Worm (Caenorhabditis elegans) whole organism, L4 larva: ENCODE data around the gene C47A10.12.

ENCODE experiments used
- D1046.2 ChIP-seq: fragments of 200-800 bp; sonication (Bioruptor generic); IDR thresholded peaks from 2 replicates; pipeline ENCODE4 v1.3.6; 2022; ENCODE audit warnings: missing genetic modification characterization, missing compliant biosample characterization
- R02D3.7 ChIP-seq: fragments of 150-350 bp; sonication (generic microtip); optimal IDR thresholded peaks from 3 replicates; lab custom pipeline; 2014; ENCODE audit warnings: missing biosample characterization, missing genetic modification characterization
- aha-1 ChIP-seq: fragments of 150-350 bp; peaks from one replicate; lab custom pipeline; 2014; ENCODE audit warnings: missing biosample characterization, missing genetic modification characterization
- ceh-28 ChIP-seq: fragments of 150-350 bp; optimal IDR thresholded peaks from 2 replicates; lab custom pipeline; 2014; ENCODE audit warnings: missing biosample characterization, missing genetic modification reagents, missing genetic modification characterization
- ceh-32 ChIP-seq: sonication (generic microtip); optimal IDR thresholded peaks from 2 replicates; lab custom pipeline; 2016; ENCODE audit warnings: mild to moderate bottlenecking, missing genetic modification characterization, missing compliant biosample characterization; ENCODE audit not compliant: poor library complexity
- ces-1 ChIP-seq: fragments of 150-350 bp; sonication (generic microtip); optimal IDR thresholded peaks from 4 replicates; lab custom pipeline; 2014; ENCODE audit warnings: missing biosample characterization, missing genetic modification reagents, missing genetic modification characterization
- dmd-9 ChIP-seq: fragments of 200-800 bp; sonication (Bioruptor generic); IDR thresholded peaks from 2 replicates; pipeline ENCODE4 v1.3.6; 2022; ENCODE audit warnings: missing genetic modification reagents, missing genetic modification characterization, missing compliant biosample characterization
- egl-43 ChIP-seq: fragments of 200-800 bp; sonication (Bioruptor generic); IDR thresholded peaks from 2 replicates; pipeline ENCODE4 v1.3.6; 2022; ENCODE audit warnings: missing genetic modification reagents, missing genetic modification characterization, missing compliant biosample characterization
- fkh-10 ChIP-seq: fragments of 150-350 bp; optimal IDR thresholded peaks from 2 replicates; lab custom pipeline; 2014; ENCODE audit warnings: missing biosample characterization, missing genetic modification reagents, missing genetic modification characterization
- hif-1 ChIP-seq, 2 experiments: sonication (generic microtip); optimal IDR thresholded peaks; 2 replicates each; lab custom pipeline; 2016 to 2017; ENCODE audit warnings: missing compliant biosample characterization in 2 of 2, missing genetic modification characterization in 2 of 2, missing genetic modification reagents in 2 of 2, missing genotype in 2 of 2, mild to moderate bottlenecking in 1 of 2
- hlh-30 ChIP-seq: sonication (generic microtip); optimal IDR thresholded peaks from 2 replicates; lab custom pipeline; 2017; ENCODE audit warnings: antibody characterized with exemption, mild to moderate bottlenecking, missing genetic modification characterization, missing compliant biosample characterization; ENCODE audit not compliant: insufficient read depth
- lim-7 ChIP-seq: fragments of 200-800 bp; sonication (Bioruptor generic); IDR thresholded peaks from 2 replicates; pipeline ENCODE4 v1.3.6; 2022; ENCODE audit warnings: missing genetic modification characterization, missing compliant biosample characterization
- mdl-1 ChIP-seq, 2 experiments: fragments of 150-350 bp in 1 of 2; sonication (generic microtip) in 1 of 2; optimal IDR thresholded peaks; 2 replicates each; lab custom pipeline; 2014 to 2017; ENCODE audit warnings: missing biosample characterization in 2 of 2, missing genetic modification characterization in 2 of 2
- mep-1 ChIP-seq: fragments of 150-350 bp; sonication (generic microtip); optimal IDR thresholded peaks from 3 replicates; lab custom pipeline; 2014; ENCODE audit warnings: missing biosample characterization, missing genetic modification characterization
- nhr-11 ChIP-seq: fragments of 150-350 bp; optimal IDR thresholded peaks from 2 replicates; lab custom pipeline; 2014; ENCODE audit warnings: missing biosample characterization, missing genetic modification characterization
- nhr-111 ChIP-seq: fragments of 200-800 bp; sonication (Bioruptor generic); optimal IDR thresholded peaks from 2 replicates; lab custom pipeline; 2018; ENCODE audit warnings: mild to moderate bottlenecking, missing genetic modification characterization, missing compliant biosample characterization
- nhr-76 ChIP-seq: fragments of 150-350 bp; optimal IDR thresholded peaks from 2 replicates; lab custom pipeline; 2014; ENCODE audit warnings: missing biosample characterization, missing genetic modification characterization
- rbr-2 ChIP-seq: sonication (generic microtip); optimal IDR thresholded peaks from 2 replicates; lab custom pipeline; 2016; ENCODE audit warnings: missing genotype, missing genetic modification characterization, missing compliant biosample characterization
- saeg-2 ChIP-seq: fragments of 200-800 bp; sonication (Bioruptor generic); IDR thresholded peaks from 2 replicates; pipeline ENCODE4 v1.3.6; 2022; ENCODE audit warnings: missing genetic modification reagents, missing genetic modification characterization, missing compliant biosample characterization
- set-16 ChIP-seq: fragments of 200-800 bp; sonication (Bioruptor generic); IDR thresholded peaks from 2 replicates; pipeline ENCODE4 v1.3.6; 2022; ENCODE audit warnings: missing genetic modification reagents, missing genetic modification characterization, missing compliant biosample characterization
- spr-1 ChIP-seq: sonication (generic microtip); optimal IDR thresholded peaks from 2 replicates; lab custom pipeline; 2016; ENCODE audit warnings: mild to moderate bottlenecking, missing genetic modification characterization, missing compliant biosample characterization
- unc-39 ChIP-seq: sonication (generic microtip); optimal IDR thresholded peaks from 2 replicates; lab custom pipeline; 2017; ENCODE audit warnings: missing biosample characterization, missing genetic modification characterization
- unc-62 ChIP-seq, 3 experiments: fragments of 150-350 bp in 1 of 3; sonication (generic microtip); optimal IDR thresholded peaks in 2 of 3; peaks in 1 of 3; 1 replicate in 1 of 3; 2 replicates in 2 of 3; lab custom pipeline; 2014 to 2017; ENCODE audit warnings: missing biosample characterization in 3 of 3, missing genetic modification characterization in 3 of 3, missing genetic modification reagents in 3 of 3, missing genotype in 1 of 3
- ztf-11 ChIP-seq: fragments of 150-350 bp; optimal IDR thresholded peaks from 2 replicates; lab custom pipeline; 2014; ENCODE audit warnings: missing biosample characterization, missing genetic modification characterization
- ztf-7 ChIP-seq: fragments of 150-350 bp; optimal IDR thresholded peaks from 2 replicates; lab custom pipeline; 2014; ENCODE audit warnings: missing biosample characterization, missing genetic modification characterization

C47A10.12 gene

DNA sequence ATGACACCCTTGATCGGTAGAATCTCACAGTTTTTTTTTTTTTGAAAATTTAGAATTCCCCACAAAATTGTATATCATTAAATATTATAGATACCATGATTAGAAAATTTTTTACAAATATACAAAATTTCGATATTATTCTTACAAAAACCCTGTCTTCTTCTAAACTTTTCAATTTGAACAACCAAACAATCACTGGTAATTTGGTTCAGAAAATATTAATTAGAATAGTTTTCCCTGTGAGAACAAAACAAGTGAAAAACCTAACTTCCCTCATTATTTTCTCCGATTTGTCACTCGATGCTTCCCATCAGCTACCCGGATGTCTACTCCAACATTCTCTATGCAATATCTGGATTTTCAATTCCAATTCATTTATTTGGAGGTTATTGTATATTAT is 32.3 kb downstream of the C47A10.12 start, which contains the start of gene srh-296:
Gene srh-296 (plus strand): TSS at position 301 of the 400 bp plus-strand sequence.
- TF ChIP-seq D1046.2 (GFP tag; lab: Robert Waterston, UW) (no peak), unc-62 (GFP tag; optimal IDR thresholded peaks at IDR 0.05 in 1 of 2; lab: Kevin White, UChicago) (peak in 1 of 2 experiments; percentile 2), unc-62 (tag; optimal IDR thresholded peaks at IDR 0.05; lab: Kevin White, UChicago) (no peak), ces-1 (GFP tag; lab: Kevin White, UChicago) (no peak), hif-1 (tag; optimal IDR thresholded peaks at IDR 0.05; lab: Kevin White, UChicago) (no peak), hlh-30 (no peak)

DNA sequence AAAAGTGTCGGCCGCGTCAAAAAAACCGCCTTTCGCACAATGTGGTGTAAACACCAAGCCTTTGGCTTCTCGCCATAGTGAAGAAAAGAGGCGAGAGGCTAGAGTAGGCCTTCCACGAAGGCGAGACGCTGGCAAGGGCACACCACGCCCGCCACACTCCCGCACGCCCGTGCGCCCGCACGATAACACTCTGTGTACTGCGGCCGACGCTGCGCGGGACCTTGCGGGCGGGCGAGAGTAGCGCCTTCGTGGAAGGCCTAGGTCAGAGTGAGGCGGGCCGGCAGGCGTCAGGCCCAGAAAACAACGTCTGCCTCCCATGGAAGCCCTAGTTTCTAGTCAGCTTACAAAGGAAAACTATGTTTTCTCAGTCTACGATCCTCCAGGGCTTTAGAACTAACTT is 34.4 kb downstream of the C47A10.12 start:
- no peak for TF ChIP-seq spr-1 (tag; lab: Kevin White, UChicago)
- TF ChIP-seq set-16, result peak; percentile 94
- TF ChIP-seq D1046.2 (GFP tag; lab: Robert Waterston, UW), result peak; percentile 50; the same call in 1 of the 2 replicates
- peak; percentile 57 for TF ChIP-seq egl-43
- 0 out of 2 replicates have a peak, but pooled peaks have one; percentile 49 for TF ChIP-seq saeg-2 (GFP tag; lab: Robert Waterston, UW)
- no peak for TF ChIP-seq nhr-11 (tag; lab: Kevin White, UChicago)

DNA sequence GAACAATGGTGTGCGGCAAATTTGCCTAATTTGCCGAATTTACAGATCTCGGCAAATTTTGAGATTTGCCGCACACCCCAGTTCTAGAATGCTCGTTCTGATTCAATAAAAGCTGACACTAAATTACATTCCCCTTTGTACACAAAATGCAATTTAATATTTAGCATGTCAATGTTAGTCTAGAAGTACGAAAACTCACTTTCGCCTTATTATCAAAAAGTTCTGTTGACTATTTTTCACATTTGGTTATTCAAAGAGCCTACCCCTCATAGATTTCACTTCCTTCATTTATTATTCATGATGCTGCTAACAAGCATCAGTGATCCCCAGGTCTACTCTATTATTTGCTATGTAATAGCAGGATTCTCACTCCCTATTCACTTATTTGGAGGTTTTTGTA is 40.8 kb downstream of the C47A10.12 start, which contains the start of gene srh-298:
Gene srh-298 (plus strand): TSS at position 301 of the 400 bp plus-strand sequence.
- peak in 1 of 2 experiments; percentile 26 for TF ChIP-seq unc-62 (GFP tag; optimal IDR thresholded peaks at IDR 0.05 in 1 of 2; lab: Kevin White, UChicago)
- no peak for TF ChIP-seq unc-62 (tag; optimal IDR thresholded peaks at IDR 0.05; lab: Kevin White, UChicago)
- TF ChIP-seq ztf-7 (tag; lab: Kevin White, UChicago), result no peak

DNA sequence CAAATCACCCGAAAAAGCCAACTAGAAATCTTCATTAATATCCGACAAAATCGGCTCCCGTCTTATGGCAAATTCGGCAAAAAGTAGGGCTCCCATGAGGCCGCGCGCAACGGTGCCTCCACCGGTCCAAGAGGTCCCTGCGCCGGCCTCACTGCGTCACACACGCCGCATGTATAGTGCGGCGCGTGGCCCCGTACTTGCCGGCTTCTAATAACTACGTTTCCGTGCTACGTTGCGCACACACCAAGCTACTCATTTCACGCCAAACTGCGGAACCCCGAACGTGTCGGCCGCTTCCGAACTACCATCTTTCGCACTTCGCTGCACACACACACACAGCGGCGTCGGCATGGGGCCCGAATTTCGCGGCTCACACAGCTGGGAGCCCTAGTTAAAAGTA is 42.0 kb downstream of the C47A10.12 start:
- TF ChIP-seq set-16, result peak; percentile 73
- TF ChIP-seq egl-43, result peak; percentile 68; the same call in 1 of the 2 replicates
- TF ChIP-seq R02D3.7, result no peak

DNA sequence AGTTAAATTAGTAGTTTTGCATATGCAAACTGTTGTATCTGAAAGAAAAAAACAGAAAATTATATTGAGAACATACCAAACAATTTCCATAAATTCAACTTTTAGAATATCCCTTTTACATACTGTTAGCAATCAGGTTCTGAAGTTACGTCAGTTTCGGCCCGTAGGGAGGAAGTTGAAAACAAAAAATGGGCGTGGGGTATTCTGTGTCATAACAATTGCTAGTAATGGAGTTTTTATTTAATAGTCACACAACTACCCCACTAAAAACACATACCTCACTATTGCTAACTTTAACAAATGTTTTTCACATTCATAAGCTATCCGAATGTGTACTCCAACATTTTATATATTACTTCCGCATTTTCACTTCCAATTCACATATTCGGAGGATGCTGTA is 44.1 kb downstream of the C47A10.12 start, which contains the start of gene srh-300:
Gene srh-300 (plus strand): TSS at position 301 of the 400 bp plus-strand sequence.
- TF ChIP-seq ceh-32 (no peak), mep-1 (tag; lab: Kevin White, UChicago) (no peak), unc-62 (GFP tag; optimal IDR thresholded peaks at IDR 0.05 in 1 of 2; lab: Kevin White, UChicago) (peak in 1 of 2 experiments; percentile 10), unc-62 (tag; optimal IDR thresholded peaks at IDR 0.05; lab: Kevin White, UChicago) (no peak), nhr-111 (GFP tag; lab: Kevin White, UChicago) (no peak), aha-1 (tag; lab: Kevin White, UChicago) (peak; percentile 17), lim-7 (no peak), ceh-28 (tag; lab: Kevin White, UChicago) (no peak), nhr-76 (tag; lab: Kevin White, UChicago) (no peak)
- TF ChIP-seq, all 104 proteins: peak for 2

DNA sequence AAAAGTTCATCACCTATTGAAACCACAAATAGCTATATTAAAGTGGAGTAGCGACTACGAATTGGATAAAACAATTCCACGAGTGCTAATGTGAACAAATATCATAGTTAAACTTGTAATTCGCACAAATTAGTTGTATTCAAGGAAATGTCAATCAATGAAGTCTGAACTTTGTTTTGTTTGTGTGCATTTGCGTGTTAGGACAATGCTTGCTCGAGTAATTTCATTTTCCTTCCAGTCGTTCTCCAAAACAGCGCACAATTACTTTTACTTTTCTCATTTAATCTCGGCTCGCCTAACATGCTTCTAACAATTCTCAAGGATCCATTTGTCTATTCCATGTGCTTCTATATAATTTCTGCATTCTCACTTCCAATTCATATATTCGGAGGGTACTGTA is 46.9 kb downstream of the C47A10.12 start, which contains the start of gene srh-301:
Gene srh-301 (plus strand): TSS at position 301 of the 400 bp plus-strand sequence.
- TF ChIP-seq unc-62 (GFP tag; optimal IDR thresholded peaks at IDR 0.05 in 1 of 2; lab: Kevin White, UChicago) (peak in 1 of 2 experiments; percentile 54), unc-62 (tag; optimal IDR thresholded peaks at IDR 0.05; lab: Kevin White, UChicago) (no peak), unc-39 (tag; lab: Kevin White, UChicago) (no peak), rbr-2 (tag; lab: Kevin White, UChicago) (no peak), dmd-9 (GFP tag; lab: Robert Waterston, UW) (no peak)
- TF ChIP-seq, all 104 proteins: peak for 1

DNA sequence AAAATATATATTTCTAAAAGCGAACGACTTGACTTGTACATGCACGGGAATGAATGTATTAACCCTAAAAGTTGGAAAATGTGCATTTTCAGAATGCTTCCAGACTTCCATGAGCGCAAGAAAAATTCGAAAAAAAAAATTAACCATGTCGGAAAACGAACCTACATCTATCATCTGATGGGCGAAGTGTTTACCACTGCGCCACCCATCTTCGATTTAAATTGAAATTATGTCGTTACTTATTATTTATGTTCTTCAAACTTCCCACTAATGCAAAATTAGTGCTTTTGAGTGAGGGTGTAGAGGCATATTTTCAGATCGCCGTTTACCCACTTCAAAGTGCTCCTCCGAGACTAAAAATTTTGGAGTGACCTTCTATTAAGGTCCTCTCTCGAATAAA is 48.6 kb downstream of the C47A10.12 start:
- peak; percentile 42 for TF ChIP-seq aha-1 (tag; lab: Kevin White, UChicago)

DNA sequence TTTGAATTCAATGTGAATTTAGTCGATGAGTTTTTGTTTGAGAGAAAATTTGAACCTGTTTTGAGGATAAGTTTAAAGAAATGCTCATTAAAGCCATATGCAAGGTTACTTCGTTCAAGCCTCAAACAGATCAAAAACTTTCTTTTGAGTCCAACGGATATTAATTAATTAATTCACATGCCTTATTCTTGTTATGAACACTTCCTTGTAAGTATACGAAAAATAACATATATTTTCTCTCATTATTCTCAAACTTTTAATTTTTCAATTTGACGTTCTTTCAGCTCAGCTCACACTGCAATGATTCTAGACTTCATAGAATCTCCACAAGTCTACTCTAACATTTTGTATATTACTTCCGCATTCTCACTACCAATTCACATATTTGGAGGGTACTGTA is 50.6 kb downstream of the C47A10.12 start, which contains the start of gene srh-304:
Gene srh-304 (plus strand): TSS at position 301 of the 400 bp plus-strand sequence.
- TF ChIP-seq fkh-10 (GFP tag; lab: Kevin White, UChicago) (no peak), rbr-2 (tag; lab: Kevin White, UChicago) (no peak), mdl-1 (tag; optimal IDR thresholded peaks at IDR 0.05; lab: Kevin White, UChicago) (no peak), ztf-11 (tag; lab: Kevin White, UChicago) (no peak)
